Fruit fly (Drosophila melanogaster) whole organism, embryonic: ENCODE data around the gene beta4GalT7.

Source experiments
- Ada2b ChIP-seq: fragments of 200-800 bp; sonication (Bioruptor generic); IDR thresholded peaks from 2 replicates; pipeline ENCODE4 v1.3.6; 2022; ENCODE audit warnings: missing biosample characterization, missing genetic modification characterization
- Adf1 ChIP-seq: fragments of 200-800 bp; sonication (Bioruptor generic); IDR thresholded peaks from 2 replicates; pipeline ENCODE4 v1.3.6; 2022; ENCODE audit warnings: missing biosample characterization, missing genetic modification characterization
- Aef1 ChIP-seq: fragments of 200-800 bp; sonication (Bioruptor generic); IDR thresholded peaks from 3 replicates; pipeline ENCODE4 v1.3.6; 2022; ENCODE audit warnings: missing biosample characterization, missing genetic modification characterization
- CG10462 ChIP-seq: fragments of 200-800 bp; sonication (Bioruptor generic); optimal IDR thresholded peaks from 2 replicates; lab custom pipeline; 2016; ENCODE audit warnings: missing biosample characterization, missing genetic modification characterization
- CG1233 ChIP-seq: fragments of 200-800 bp; sonication (Bioruptor generic); optimal IDR thresholded peaks from 4 replicates; lab custom pipeline; 2018; ENCODE audit warnings: missing biosample characterization, mild to moderate bottlenecking, missing genetic modification characterization
- CG12744 ChIP-seq: fragments of 200-800 bp; sonication (Bioruptor generic); optimal IDR thresholded peaks from 2 replicates; lab custom pipeline; 2016; ENCODE audit warnings: missing biosample characterization, missing genetic modification characterization
- CG13624 ChIP-seq: fragments of 200-800 bp; sonication (Bioruptor generic); optimal IDR thresholded peaks from 2 replicates; lab custom pipeline; 2016; ENCODE audit warnings: missing biosample characterization, missing genetic modification characterization
- CG14441 ChIP-seq: fragments of 200-800 bp; sonication (Bioruptor generic); IDR thresholded peaks from 2 replicates; pipeline ENCODE4 v1.3.6; 2022; ENCODE audit warnings: missing biosample characterization, missing genetic modification characterization
- CG1603 ChIP-seq: fragments of 200-800 bp; sonication (Bioruptor generic); optimal IDR thresholded peaks from 2 replicates; lab custom pipeline; 2019; ENCODE audit warnings: missing biosample characterization, mild to moderate bottlenecking, missing genetic modification characterization, moderate library complexity
- CG17802 ChIP-seq: fragments of 200-800 bp; sonication (Bioruptor generic); optimal IDR thresholded peaks from 2 replicates; lab custom pipeline; 2018; ENCODE audit warnings: missing biosample characterization, mild to moderate bottlenecking, missing genetic modification characterization, moderate library complexity
- CG2120 ChIP-seq: fragments of 200-800 bp; sonication (Bioruptor generic); optimal IDR thresholded peaks from 3 replicates; lab custom pipeline; 2016; ENCODE audit warnings: missing biosample characterization, missing genetic modification characterization
- CG2199 ChIP-seq: fragments of 200-800 bp; sonication (Bioruptor generic); IDR thresholded peaks from 3 replicates; pipeline ENCODE4 v1.3.6; 2022; ENCODE audit warnings: missing biosample characterization, missing genetic modification characterization
- CG2678 ChIP-seq: fragments of 200-800 bp; sonication (Bioruptor generic); optimal IDR thresholded peaks from 3 replicates; lab custom pipeline; 2019; ENCODE audit warnings: missing biosample characterization, mild to moderate bottlenecking, missing genetic modification characterization, moderate library complexity
- CG30020 ChIP-seq: fragments of 200-800 bp; optimal IDR thresholded peaks from 2 replicates; lab custom pipeline; 2019; ENCODE audit warnings: missing biosample characterization, mild to moderate bottlenecking, missing genetic modification characterization, moderate library complexity
- CG30431 ChIP-seq: fragments of 200-800 bp; sonication (Bioruptor generic); optimal IDR thresholded peaks from 2 replicates; lab custom pipeline; 2017; ENCODE audit warnings: missing biosample characterization, missing genetic modification characterization
- CG32772 ChIP-seq: fragments of 200-800 bp; sonication (Bioruptor generic); IDR thresholded peaks from 2 replicates; pipeline ENCODE4 v1.3.6; 2022; ENCODE audit warnings: missing biosample characterization, missing genetic modification characterization
- CG3281 ChIP-seq: fragments of 200-800 bp; sonication (Bioruptor generic); optimal IDR thresholded peaks from 3 replicates; lab custom pipeline; 2017; ENCODE audit warnings: missing biosample characterization, mild to moderate bottlenecking, missing genetic modification characterization
- CG34376 ChIP-seq: fragments of 200-800 bp; sonication (Bioruptor generic); optimal IDR thresholded peaks from 2 replicates; lab custom pipeline; 2018; ENCODE audit warnings: missing biosample characterization, mild to moderate bottlenecking, missing genetic modification characterization
- CG4820 ChIP-seq: fragments of 200-800 bp; sonication (Bioruptor generic); optimal IDR thresholded peaks from 3 replicates; lab custom pipeline; 2016; ENCODE audit warnings: missing biosample characterization, missing genetic modification characterization
- CG5180 ChIP-seq: fragments of 200-800 bp; sonication (Bioruptor generic); optimal IDR thresholded peaks from 3 replicates; lab custom pipeline; 2017; ENCODE audit warnings: missing biosample characterization, missing genetic modification characterization, mild to moderate bottlenecking, moderate library complexity, missing genetic modification reagents
- CG6254 ChIP-seq: fragments of 200-800 bp; sonication (Bioruptor generic); optimal IDR thresholded peaks from 3 replicates; lab custom pipeline; 2017; ENCODE audit warnings: mild to moderate bottlenecking, missing biosample characterization, missing genetic modification reagents, missing genetic modification characterization
- CG6765 ChIP-seq: fragments of 200-800 bp; sonication (Bioruptor generic); optimal IDR thresholded peaks from 3 replicates; lab custom pipeline; 2017; ENCODE audit warnings: missing biosample characterization, mild to moderate bottlenecking, missing genetic modification characterization
- CG7357 ChIP-seq: fragments of 200-800 bp; sonication (Bioruptor generic); IDR thresholded peaks from 3 replicates; pipeline ENCODE4 v1.3.6; 2022; ENCODE audit warnings: missing biosample characterization, missing genetic modification characterization
- CG8388 ChIP-seq: fragments of 200-800 bp; sonication (Bioruptor generic); optimal IDR thresholded peaks from 2 replicates; lab custom pipeline; 2019; ENCODE audit warnings: missing biosample characterization, mild to moderate bottlenecking, missing genetic modification characterization, moderate library complexity
- CG8924 ChIP-seq: fragments of 200-800 bp; optimal IDR thresholded peaks from 3 replicates; lab custom pipeline; 2019; ENCODE audit warnings: missing biosample characterization, mild to moderate bottlenecking, missing genetic modification characterization, moderate library complexity
- CG9215 ChIP-seq: fragments of 200-800 bp; sonication (Bioruptor generic); IDR thresholded peaks from 2 replicates; pipeline ENCODE4 v1.3.6; 2022; ENCODE audit warnings: missing biosample characterization, missing genetic modification characterization
- Hr51 ChIP-seq, 2 experiments: fragments of 200-800 bp; sonication (Bioruptor generic); optimal IDR thresholded peaks; 2 replicates in 1 of 2; 3 replicates in 1 of 2; lab custom pipeline; 2016 to 2018; ENCODE audit warnings: missing biosample characterization in 2 of 2, missing genetic modification characterization in 2 of 2, mild to moderate bottlenecking in 1 of 2, moderate library complexity in 1 of 2
- Pdp1 ChIP-seq, 2 experiments: fragments of 200-800 bp; sonication (Bioruptor generic); optimal IDR thresholded peaks; 3 replicates each; lab custom pipeline; 2016; ENCODE audit warnings: missing biosample characterization in 2 of 2, missing genetic modification characterization in 2 of 2, mild to moderate bottlenecking in 1 of 2, moderate library complexity in 1 of 2
- Tbp ChIP-seq: fragments of >200 bp; optimal IDR thresholded peaks from 2 replicates; lab custom pipeline; 2018; ENCODE audit warnings: missing biosample characterization, missing genetic modification characterization
- aop ChIP-seq: fragments of 200-800 bp; sonication (Bioruptor generic); IDR thresholded peaks from 2 replicates; pipeline ENCODE4 v1.3.6; 2022; ENCODE audit warnings: missing biosample characterization, missing genetic modification characterization
- caup ChIP-seq: fragments of 200-800 bp; sonication (Bioruptor generic); optimal IDR thresholded peaks from 3 replicates; lab custom pipeline; 2017; ENCODE audit warnings: missing biosample characterization, mild to moderate bottlenecking, missing genetic modification characterization, moderate library complexity; ENCODE audit not compliant: severe bottlenecking
- cg ChIP-seq: fragments of 200-800 bp; sonication (Bioruptor generic); optimal IDR thresholded peaks from 3 replicates; lab custom pipeline; 2019; ENCODE audit warnings: missing biosample characterization, mild to moderate bottlenecking, missing genetic modification characterization, moderate library complexity
- crol ChIP-seq: fragments of 200-800 bp; sonication (Bioruptor generic); IDR thresholded peaks from 2 replicates; pipeline ENCODE4 v1.3.6; 2022; ENCODE audit warnings: missing biosample characterization, missing genetic modification characterization
- dysf ChIP-seq: fragments of 200-800 bp; sonication (Bioruptor generic); IDR thresholded peaks from 3 replicates; pipeline ENCODE4 v1.3.6; 2022; ENCODE audit warnings: missing biosample characterization, missing genetic modification characterization
- exex ChIP-seq: fragments of 200-800 bp; sonication (Bioruptor generic); optimal IDR thresholded peaks from 4 replicates; lab custom pipeline; 2018; ENCODE audit warnings: missing biosample characterization, mild to moderate bottlenecking, missing genetic modification characterization, moderate library complexity
- gem ChIP-seq: fragments of 200-800 bp; sonication (Bioruptor generic); optimal IDR thresholded peaks from 2 replicates; lab custom pipeline; 2019; ENCODE audit warnings: missing biosample characterization, mild to moderate bottlenecking, missing genetic modification characterization, moderate library complexity
- grn ChIP-seq: fragments of 200-800 bp; sonication (Bioruptor generic); optimal IDR thresholded peaks from 3 replicates; lab custom pipeline; 2017; ENCODE audit warnings: missing biosample characterization, missing genetic modification characterization
- jing ChIP-seq: fragments of 200-800 bp; sonication (Bioruptor generic); optimal IDR thresholded peaks from 2 replicates; lab custom pipeline; 2018; ENCODE audit warnings: missing biosample characterization, mild to moderate bottlenecking, missing genetic modification characterization
- kni ChIP-seq: fragments of 200-800 bp; sonication (Bioruptor generic); optimal IDR thresholded peaks from 3 replicates; lab custom pipeline; 2017; ENCODE audit warnings: mild to moderate bottlenecking, missing biosample characterization, missing genetic modification reagents, missing genetic modification characterization
- lab ChIP-seq: fragments of 200-800 bp; sonication (Bioruptor generic); optimal IDR thresholded peaks from 3 replicates; lab custom pipeline; 2017; ENCODE audit warnings: missing biosample characterization, missing genetic modification characterization, mild to moderate bottlenecking, moderate library complexity, missing genetic modification reagents
- lov ChIP-seq, 2 experiments: fragments of 200-800 bp in 1 of 2; fragments of >200 bp in 1 of 2; sonication (Bioruptor generic) in 1 of 2; IDR thresholded peaks in 1 of 2; optimal IDR thresholded peaks in 1 of 2; 2 replicates in 1 of 2; 3 replicates in 1 of 2; pipeline versions ENCODE4 v1.3.6 to Lab custom; 2017 to 2022; ENCODE audit warnings: missing biosample characterization in 1 of 2, missing genetic modification characterization in 1 of 2
- mirr ChIP-seq: fragments of 200-800 bp; sonication (Bioruptor generic); optimal IDR thresholded peaks from 3 replicates; lab custom pipeline; 2018; ENCODE audit warnings: missing biosample characterization, mild to moderate bottlenecking, missing genetic modification characterization
- oc ChIP-seq: fragments of 200-800 bp; sonication (Bioruptor generic); optimal IDR thresholded peaks from 2 replicates; lab custom pipeline; 2018; ENCODE audit warnings: missing biosample characterization, mild to moderate bottlenecking, missing genetic modification characterization, moderate library complexity
- p53 ChIP-seq: fragments of 200-800 bp; sonication (Bioruptor generic); optimal IDR thresholded peaks from 2 replicates; lab custom pipeline; 2016; ENCODE audit warnings: missing biosample characterization, missing genetic modification characterization
- pan ChIP-seq, 4 experiments: fragments of >200 bp in 3 of 4; fragments of 200-800 bp in 1 of 4; sonication (Bioruptor generic) in 1 of 4; optimal IDR thresholded peaks in 3 of 4; IDR thresholded peaks in 1 of 4; 2 replicates each; pipeline versions ENCODE4 v1.3.6 to Lab custom; 2017 to 2022; ENCODE audit warnings: missing biosample characterization in 2 of 4, missing genetic modification characterization in 2 of 4, mixed read lengths in 1 of 4
- phol ChIP-seq: fragments of 200-800 bp; sonication (Bioruptor generic); optimal IDR thresholded peaks from 3 replicates; lab custom pipeline; 2018; ENCODE audit warnings: missing biosample characterization, mild to moderate bottlenecking, missing genetic modification characterization, moderate library complexity
- sens ChIP-seq: fragments of 200-800 bp; sonication (Bioruptor generic); peaks from one replicate; lab custom pipeline; 2016; ENCODE audit warnings: missing biosample characterization, missing genetic modification characterization
- unc-4 ChIP-seq: fragments of 200-800 bp; sonication (Bioruptor generic); IDR thresholded peaks from 2 replicates; pipeline ENCODE4 v1.3.6; 2022; ENCODE audit warnings: missing biosample characterization, missing genetic modification characterization; ENCODE audit not compliant: partially characterized antibody

The beta4GalT7 gene

dm6 chr3R:25051441-25052097 is 28.5 kb downstream of the beta4GalT7 start (continued):
- peak; percentile 24; the same call in 1 of the 3 replicates for TF ChIP-seq Aef1 (GFP tag; lab: Robert Waterston, UW)
- no peak for TF ChIP-seq CG4820 (GFP tag; lab: Kevin White, UChicago)
- no peak for TF ChIP-seq CG5180
- no peak for TF ChIP-seq phol (tag; lab: Kevin White, UChicago)
- TF ChIP-seq unc-4 (GFP tag; lab: Robert Waterston, UW) = no peak
- peak; percentile 39 for TF ChIP-seq lab
- peak in 1 of 2 experiments; percentile 7 for TF ChIP-seq Hr51 (GFP tag; optimal IDR thresholded peaks at IDR 0.05; lab: Kevin White, UChicago)
- no peak for TF ChIP-seq jing (GFP tag; lab: Kevin White, UChicago)
- peak; percentile 44; the same call in 1 of the 2 replicates for TF ChIP-seq CG14441 (GFP tag; lab: Robert Waterston, UW)
- peak; percentile 30 for TF ChIP-seq CG2120 (GFP tag; lab: Kevin White, UChicago)
- no peak for TF ChIP-seq pan (optimal IDR thresholded peaks at IDR 0.05; lab: Kevin White, UChicago)
- no peak for TF ChIP-seq pan (GFP tag; optimal IDR thresholded peaks at IDR 0.05 in 1 of 2, IDR thresholded peaks at IDR 0.05 in 1 of 2)
- no peak for TF ChIP-seq CG8924 (tag; lab: Kevin White, UChicago)
- peak; percentile 24 for TF ChIP-seq gem (tag; lab: Kevin White, UChicago)
- no peak for TF ChIP-seq CG7357 (GFP tag; lab: Robert Waterston, UW)
- TF ChIP-seq CG30020 (tag; lab: Kevin White, UChicago) = no peak
- TF ChIP-seq lov (optimal IDR thresholded peaks at IDR 0.05; lab: Kevin White, UChicago) = no peak
- no peak for TF ChIP-seq lov (GFP tag; IDR thresholded peaks at IDR 0.05; lab: Robert Waterston, UW)
- TF ChIP-seq caup = no peak
- peak; percentile 43 for TF ChIP-seq CG34376 (GFP tag; lab: Kevin White, UChicago)
- TF ChIP-seq CG6765 (GFP tag; lab: Kevin White, UChicago) = no peak
- TF ChIP-seq crol (GFP tag; lab: Robert Waterston, UW) = no peak
- no peak for TF ChIP-seq cg
- TF ChIP-seq CG10462 = no peak
- TF ChIP-seq oc (tag; lab: Kevin White, UChicago) = no peak
- TF ChIP-seq exex (tag; lab: Kevin White, UChicago) = peak; percentile 77
- TF ChIP-seq CG2678 (tag; lab: Kevin White, UChicago) = peak; percentile 5
- no peak for TF ChIP-seq CG1233
- TF ChIP-seq kni (GFP tag; lab: Kevin White, UChicago) = no peak
- no peak for TF ChIP-seq CG9215 (GFP tag; lab: Robert Waterston, UW)
- no peak for TF ChIP-seq CG12744 (GFP tag; lab: Kevin White, UChicago)
- no peak for TF ChIP-seq CG6254 (GFP tag; lab: Kevin White, UChicago)
- TF ChIP-seq Adf1 (GFP tag; lab: Robert Waterston, UW) = peak; percentile 25; the same call in 1 of the 2 replicates
- TF ChIP-seq CG30431 = no peak
- TF ChIP-seq CG2199 (GFP tag; lab: Robert Waterston, UW) = no peak
- TF ChIP-seq CG8388 (GFP tag; lab: Kevin White, UChicago) = no peak
- TF ChIP-seq aop (GFP tag; lab: Robert Waterston, UW) = no peak
- 0 out of 2 replicates have a peak, but pooled peaks have one; percentile 7 for TF ChIP-seq Ada2b (GFP tag; lab: Robert Waterston, UW)
- peak; percentile 18 for TF ChIP-seq grn (GFP tag; lab: Kevin White, UChicago)
- TF ChIP-seq CG32772 = no peak
- TF ChIP-seq sens (GFP tag; lab: Kevin White, UChicago) = no peak
- TF ChIP-seq Tbp = no peak
- TF ChIP-seq CG17802 (tag; lab: Kevin White, UChicago) = no peak
- TF ChIP-seq Pdp1 (GFP tag; optimal IDR thresholded peaks at IDR 0.05; lab: Kevin White, UChicago) = peak in 1 of 2 experiments; percentile 86
- TF ChIP-seq CG3281 = no peak
- TF ChIP-seq CG13624 (GFP tag; lab: Kevin White, UChicago) = peak; percentile 21
- no peak for TF ChIP-seq dysf (GFP tag; lab: Robert Waterston, UW)
- peak; percentile 62 for TF ChIP-seq mirr
- TF ChIP-seq CG1603 (tag; lab: Kevin White, UChicago) = peak; percentile 20
- no peak for TF ChIP-seq p53 (GFP tag; lab: Kevin White, UChicago)
- TF ChIP-seq, all 482 proteins: peak for 30
